Fruit fly (Drosophila melanogaster) Kc167 (cell line): Measurements from ENCODE around the gene CG5080.

Experiments
- Myc ChIP-seq: fragments of >200 bp; optimal IDR thresholded peaks from 2 replicates; lab custom pipeline; 2017; ENCODE audit warnings: missing external identifiers
- h ChIP-seq: fragments of >200 bp; optimal IDR thresholded peaks from 3 replicates; lab custom pipeline; 2018; ENCODE audit warnings: missing external identifiers
- insv ChIP-seq: fragments of >200 bp; optimal IDR thresholded peaks from 3 replicates; lab custom pipeline; 2018; ENCODE audit warnings: missing external identifiers
- psq ChIP-seq: fragments of >200 bp; optimal IDR thresholded peaks from 2 replicates; lab custom pipeline; 2017; ENCODE audit warnings: missing external identifiers

DNA sequence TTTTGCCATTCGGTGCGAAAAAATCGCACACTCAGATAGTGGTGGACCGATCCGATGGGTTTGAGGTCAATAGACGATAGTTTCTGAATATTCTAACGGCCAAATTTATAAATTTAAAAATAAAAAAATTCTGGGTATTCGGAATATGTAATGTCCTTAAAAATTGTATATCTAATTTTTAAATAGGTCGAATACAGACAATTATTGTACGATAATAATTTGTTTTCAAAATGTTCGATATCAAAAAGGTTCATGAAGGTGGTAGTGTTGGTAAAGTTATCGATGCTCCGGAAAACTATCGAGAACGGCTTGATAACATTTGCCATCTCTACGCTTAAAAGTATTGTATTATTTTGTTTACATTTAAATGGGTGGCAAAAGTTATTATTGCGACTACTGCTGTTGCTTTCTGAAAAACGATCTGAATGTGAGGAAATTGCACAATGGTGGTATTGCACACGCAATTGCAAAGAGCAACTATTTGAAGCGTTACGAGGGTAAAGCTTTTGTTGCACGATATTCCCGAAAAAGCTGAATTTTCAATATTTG lies 6.3 kb upstream of the CG5080 start, which contains the start of the genes CG31922 and Plap:
- TF ChIP-seq Myc (lab: Kevin White, UChicago) (no peak), insv (lab: Kevin White, UChicago) (no peak), psq (no peak), h (lab: Kevin White, UChicago) (no peak)
